Worm (Caenorhabditis elegans) whole organism, L3 larva: ENCODE results near the gene K04A8.20.

Experiments used
- R02D3.7 ChIP-seq: fragments of 150-350 bp; optimal IDR thresholded peaks from 2 replicates; lab custom pipeline; 2014; ENCODE audit warnings: missing biosample characterization, missing genetic modification characterization
- ZK546.5 ChIP-seq: sonication (generic microtip); optimal IDR thresholded peaks from 2 replicates; lab custom pipeline; 2017; ENCODE audit warnings: missing biosample characterization, missing genetic modification characterization
- ceh-16 ChIP-seq: sonication (generic microtip); optimal IDR thresholded peaks from 2 replicates; lab custom pipeline; 2017; ENCODE audit warnings: missing biosample characterization, missing genetic modification characterization
- ceh-28 ChIP-seq: fragments of 150-350 bp; optimal IDR thresholded peaks from 2 replicates; lab custom pipeline; 2014; ENCODE audit warnings: missing biosample characterization, missing genetic modification reagents, missing genetic modification characterization
- ceh-82 ChIP-seq: fragments of 150-350 bp; optimal IDR thresholded peaks from 2 replicates; lab custom pipeline; 2014; ENCODE audit warnings: missing biosample characterization, missing genetic modification characterization
- daf-12 ChIP-seq: fragments of 150-350 bp; optimal IDR thresholded peaks from 2 replicates; lab custom pipeline; 2014; ENCODE audit warnings: missing biosample characterization, missing genetic modification reagents, missing genetic modification characterization
- egl-27 ChIP-seq: sonication (generic microtip); optimal IDR thresholded peaks from 4 replicates; lab custom pipeline; 2017; ENCODE audit warnings: missing biosample characterization, missing genetic modification reagents, missing genetic modification characterization
- elt-1 ChIP-seq: fragments of 150-350 bp; optimal IDR thresholded peaks from 2 replicates; lab custom pipeline; 2014; ENCODE audit warnings: missing biosample characterization, missing genetic modification characterization
- elt-2 ChIP-seq: sonication (generic microtip); optimal IDR thresholded peaks from 2 replicates; lab custom pipeline; 2016; ENCODE audit warnings: missing genetic modification reagents, mild to moderate bottlenecking, missing genetic modification characterization, missing compliant biosample characterization
- eor-1 ChIP-seq, 2 experiments: fragments of 150-350 bp; optimal IDR thresholded peaks; 2 replicates each; lab custom pipeline; 2014 to 2018; ENCODE audit warnings: missing biosample characterization in 2 of 2, missing genetic modification characterization in 2 of 2
- fkh-10 ChIP-seq: sonication (generic microtip); optimal IDR thresholded peaks from 2 replicates; lab custom pipeline; 2017; ENCODE audit warnings: missing biosample characterization, missing genetic modification reagents, missing genetic modification characterization
- fkh-2 ChIP-seq: fragments of 150-350 bp; optimal IDR thresholded peaks from 2 replicates; lab custom pipeline; 2014; ENCODE audit warnings: missing biosample characterization, missing genetic modification reagents, missing genetic modification characterization
- fos-1 ChIP-seq: fragments of 150-350 bp; optimal IDR thresholded peaks from 2 replicates; lab custom pipeline; 2014; ENCODE audit warnings: missing biosample characterization, missing genetic modification characterization
- hmg-11 ChIP-seq: sonication (generic microtip); optimal IDR thresholded peaks from 2 replicates; lab custom pipeline; 2016; ENCODE audit warnings: missing genetic modification characterization, missing compliant biosample characterization
- lin-15B ChIP-seq: fragments of 150-350 bp; optimal IDR thresholded peaks from 2 replicates; lab custom pipeline; 2014; ENCODE audit warnings: missing biosample characterization, missing genetic modification characterization
- lin-39 ChIP-seq: fragments of 150-350 bp; optimal IDR thresholded peaks from 2 replicates; lab custom pipeline; 2018; ENCODE audit warnings: missing biosample characterization, missing genetic modification reagents, missing genetic modification characterization
- lsy-12 ChIP-seq: sonication (generic microtip); optimal IDR thresholded peaks from 2 replicates; lab custom pipeline; 2016; ENCODE audit warnings: mild to moderate bottlenecking, missing genetic modification characterization, missing compliant biosample characterization
- mdl-1 ChIP-seq: fragments of 150-350 bp; optimal IDR thresholded peaks from 2 replicates; lab custom pipeline; 2014; ENCODE audit warnings: missing biosample characterization, missing genetic modification characterization
- mml-1 ChIP-seq: fragments of 150-350 bp; sonication (generic microtip); optimal IDR thresholded peaks from 3 replicates; lab custom pipeline; 2014; ENCODE audit warnings: missing biosample characterization, missing genetic modification characterization
- nhr-11 ChIP-seq: fragments of 150-350 bp; optimal IDR thresholded peaks from 2 replicates; lab custom pipeline; 2014; ENCODE audit warnings: missing biosample characterization, missing genetic modification characterization
- nhr-12 ChIP-seq: fragments of 150-350 bp; optimal IDR thresholded peaks from 2 replicates; lab custom pipeline; 2014; ENCODE audit warnings: missing biosample characterization, missing genetic modification characterization
- nhr-23 ChIP-seq: fragments of 150-350 bp; optimal IDR thresholded peaks from 2 replicates; lab custom pipeline; 2014; ENCODE audit warnings: missing biosample characterization, missing genetic modification reagents, missing genetic modification characterization
- nhr-237 ChIP-seq: fragments of 150-350 bp; optimal IDR thresholded peaks from 2 replicates; lab custom pipeline; 2014; ENCODE audit warnings: missing biosample characterization, missing genetic modification characterization
- nhr-28 ChIP-seq: fragments of 150-350 bp; optimal IDR thresholded peaks from 2 replicates; lab custom pipeline; 2014; ENCODE audit warnings: missing biosample characterization, missing genetic modification characterization
- nhr-43 ChIP-seq: sonication (generic microtip); optimal IDR thresholded peaks from 2 replicates; lab custom pipeline; 2016; ENCODE audit warnings: mild to moderate bottlenecking, missing genetic modification characterization, missing compliant biosample characterization; ENCODE audit not compliant: poor library complexity, severe bottlenecking
- nhr-67 ChIP-seq: fragments of 150-350 bp; optimal IDR thresholded peaks from 2 replicates; lab custom pipeline; 2014; ENCODE audit warnings: missing biosample characterization, missing genetic modification characterization
- nhr-76 ChIP-seq: fragments of 150-350 bp; sonication (generic microtip); optimal IDR thresholded peaks from 5 replicates; lab custom pipeline; 2014; ENCODE audit warnings: missing biosample characterization, missing genetic modification characterization
- nhr-77 ChIP-seq: fragments of 150-350 bp; optimal IDR thresholded peaks from 2 replicates; lab custom pipeline; 2014; ENCODE audit warnings: missing biosample characterization, missing genetic modification characterization
- pha-4 ChIP-seq: fragments of 150-350 bp; optimal IDR thresholded peaks from 2 replicates; lab custom pipeline; 2014; ENCODE audit warnings: missing biosample characterization, missing genetic modification reagents, missing genetic modification characterization
- pqm-1 ChIP-seq: fragments of 150-350 bp; optimal IDR thresholded peaks from 2 replicates; lab custom pipeline; 2017; ENCODE audit warnings: missing biosample characterization, missing genetic modification characterization, inconsistent platforms
- sea-2 ChIP-seq: fragments of 150-350 bp; sonication (generic microtip); optimal IDR thresholded peaks from 4 replicates; lab custom pipeline; 2014; ENCODE audit warnings: missing biosample characterization, missing genetic modification reagents, missing genetic modification characterization
- snpc-4 ChIP-seq: fragments of 150-350 bp; optimal IDR thresholded peaks from 2 replicates; lab custom pipeline; 2014; ENCODE audit warnings: missing biosample characterization, missing genetic modification characterization
- tbx-2 ChIP-seq: sonication (generic microtip); optimal IDR thresholded peaks from 2 replicates; lab custom pipeline; 2016; ENCODE audit warnings: mild to moderate bottlenecking, missing genetic modification characterization, missing compliant biosample characterization
- unc-62 ChIP-seq: fragments of 150-350 bp; sonication (generic microtip); optimal IDR thresholded peaks from 4 replicates; lab custom pipeline; 2014; ENCODE audit warnings: missing biosample characterization, missing genetic modification reagents, missing genetic modification characterization
- zag-1 ChIP-seq: fragments of 150-350 bp; optimal IDR thresholded peaks from 2 replicates; lab custom pipeline; 2014; ENCODE audit warnings: missing biosample characterization, missing genetic modification characterization
- ztf-4 ChIP-seq: fragments of 150-350 bp; optimal IDR thresholded peaks from 2 replicates; lab custom pipeline; 2014; ENCODE audit warnings: missing biosample characterization, missing genetic modification characterization

K04A8.20 gene

ce11 chrV:6549871-6550270, 623 bp downstream of the K04A8.20 start, which contains the start of gene lipl-4:
Gene lipl-4 (plus strand): TSS chrV:6550171.
- TF ChIP-seq pqm-1 (tag; lab: Kevin White, UChicago) (peak; percentile 18), egl-27 (tag; lab: Kevin White, UChicago) (no peak), lsy-12 (no peak), elt-2 (tag; lab: Kevin White, UChicago) (no peak), pha-4 (tag; lab: Kevin White, UChicago) (peak; percentile 5), nhr-43 (no peak)

ce11 chrV:6551707-6552390, 2.6 kb downstream of the K04A8.20 start, which contains the start of gene twk-10:
Gene twk-10 (plus strand): TSS chrV:6552340.
- TF ChIP-seq fkh-10 (no peak), elt-2 (tag; lab: Kevin White, UChicago) (peak; percentile 32), nhr-23 (tag; lab: Kevin White, UChicago) (peak; percentile 12), snpc-4 (tag; lab: Kevin White, UChicago) (no peak), pqm-1 (tag; lab: Kevin White, UChicago) (peak; percentile 5), pha-4 (tag; lab: Kevin White, UChicago) (peak; percentile 60), egl-27 (tag; lab: Kevin White, UChicago) (peak; percentile 9), nhr-43 (peak; percentile 47), daf-12 (tag; lab: Kevin White, UChicago) (no peak)

ce11 chrV:6554308-6554707, 5.1 kb downstream of the K04A8.20 start, which contains the start of gene K04A8.19:
Gene K04A8.19 (minus strand): TSS chrV:6554408.
- TF ChIP-seq nhr-67 (tag; lab: Kevin White, UChicago) (no peak), tbx-2 (tag; lab: Kevin White, UChicago) (no peak), ZK546.5 (tag; lab: Kevin White, UChicago) (no peak), zag-1 (tag; lab: Kevin White, UChicago) (no peak)

- TF ChIP-seq ztf-4 (tag; lab: Kevin White, UChicago) (no peak), nhr-237 (tag; lab: Kevin White, UChicago) (no peak), ceh-82 (tag; lab: Kevin White, UChicago) (no peak), mml-1 (tag; lab: Kevin White, UChicago) (no peak), fos-1 (tag; lab: Kevin White, UChicago) (no peak), ceh-28 (tag; lab: Kevin White, UChicago) (no peak), nhr-12 (tag; lab: Kevin White, UChicago) (no peak), lin-15B (tag; lab: Kevin White, UChicago) (no peak), ceh-16 (tag; lab: Kevin White, UChicago) (no peak)
- TF ChIP-seq, all 47 proteins: peak for 0
Observed at ce11 chrV:6557035-6557434, 7.8 kb downstream of the K04A8.20 start, which contains the start of gene spp-27. Gene spp-27 (minus strand): TSS chrV:6557135.

ce11 chrV:6558103-6558502, 8.9 kb downstream of the K04A8.20 start, which contains the start of gene spp-20:
Gene spp-20 (minus strand): TSS chrV:6558203.
- TF ChIP-seq R02D3.7 (no peak), nhr-67 (tag; lab: Kevin White, UChicago) (no peak), nhr-76 (tag; lab: Kevin White, UChicago) (no peak), lin-15B (tag; lab: Kevin White, UChicago) (no peak), nhr-77 (no peak), nhr-12 (tag; lab: Kevin White, UChicago) (no peak), ceh-28 (tag; lab: Kevin White, UChicago) (no peak), sea-2 (GFP tag; lab: Kevin White, UChicago) (no peak), lsy-12 (no peak), lin-39 (tag; lab: Kevin White, UChicago) (no peak), nhr-43 (no peak)

- TF ChIP-seq lin-15B (tag; lab: Kevin White, UChicago) (no peak), sea-2 (GFP tag; lab: Kevin White, UChicago) (no peak), pha-4 (tag; lab: Kevin White, UChicago) (no peak), R02D3.7 (no peak), daf-12 (tag; lab: Kevin White, UChicago) (no peak), lin-39 (tag; lab: Kevin White, UChicago) (no peak), nhr-11 (no peak), ceh-28 (tag; lab: Kevin White, UChicago) (no peak), mdl-1 (tag; lab: Kevin White, UChicago) (no peak), fkh-2 (tag; lab: Kevin White, UChicago) (no peak), elt-1 (tag; lab: Kevin White, UChicago) (no peak), unc-62 (GFP tag; lab: Kevin White, UChicago) (no peak), hmg-11 (tag; lab: Kevin White, UChicago) (no peak), eor-1 (tag; optimal IDR thresholded peaks at IDR 0.05; lab: Kevin White, UChicago) (no peak), nhr-28 (no peak), tbx-2 (tag; lab: Kevin White, UChicago) (no peak), egl-27 (tag; lab: Kevin White, UChicago) (no peak), fkh-10 (no peak)
Observed at ce11 chrV:6559105-6559504, 9.9 kb downstream of the K04A8.20 start, which contains the start of gene spp-26. Gene spp-26 (minus strand): TSS chrV:6559205.
